Worm (Caenorhabditis elegans) whole organism, late embryonic: ENCODE data around the gene C55A6.1.

Experiments used
- F13H6.1 ChIP-seq: sonication (generic microtip); optimal IDR thresholded peaks from 2 replicates; lab custom pipeline; 2016; ENCODE audit warnings: missing genetic modification characterization, missing compliant biosample characterization
- ama-1 ChIP-seq: fragments of 150-350 bp; optimal IDR thresholded peaks from 2 replicates; lab custom pipeline; 2014
- dmd-4 ChIP-seq: sonication (generic microtip); optimal IDR thresholded peaks from 2 replicates; lab custom pipeline; 2016; ENCODE audit warnings: borderline replicate concordance, missing genetic modification characterization, missing compliant biosample characterization
- eyg-1 ChIP-seq: sonication (generic microtip); optimal IDR thresholded peaks from 2 replicates; lab custom pipeline; 2016; ENCODE audit warnings: missing genotype, missing genetic modification characterization, missing compliant biosample characterization
- nhr-232 ChIP-seq: sonication (generic microtip); optimal IDR thresholded peaks from 2 replicates; lab custom pipeline; 2016; ENCODE audit warnings: missing genetic modification characterization, missing compliant biosample characterization
- pag-3 ChIP-seq: sonication (generic microtip); optimal IDR thresholded peaks from 2 replicates; lab custom pipeline; 2016; ENCODE audit warnings: missing compliant biosample characterization, missing genetic modification characterization, borderline replicate concordance
- pha-4 ChIP-seq: fragments of 150-350 bp; optimal IDR thresholded peaks from 2 replicates; lab custom pipeline; 2018; ENCODE audit warnings: missing biosample characterization, missing genetic modification reagents, missing genetic modification characterization
- pqm-1 ChIP-seq: sonication (generic microtip); optimal IDR thresholded peaks from 2 replicates; lab custom pipeline; 2016; ENCODE audit warnings: missing genetic modification characterization, missing compliant biosample characterization
- unc-3 ChIP-seq, 2 experiments: fragments of 200-800 bp in 1 of 2; sonication (Bioruptor generic) in 1 of 2; sonication (generic microtip) in 1 of 2; conservative IDR thresholded peaks in 1 of 2; optimal IDR thresholded peaks in 1 of 2; 2 replicates each; pipeline versions ENCODE4 v1.3.6 to Lab custom; 2016 to 2022; ENCODE audit warnings: missing compliant biosample characterization in 2 of 2, missing genetic modification characterization in 2 of 2, missing genetic modification reagents in 1 of 2
- unc-55 ChIP-seq: sonication (generic microtip); optimal IDR thresholded peaks from 2 replicates; lab custom pipeline; 2017; ENCODE audit warnings: missing biosample characterization, missing genetic modification reagents, missing genetic modification characterization

DNA sequence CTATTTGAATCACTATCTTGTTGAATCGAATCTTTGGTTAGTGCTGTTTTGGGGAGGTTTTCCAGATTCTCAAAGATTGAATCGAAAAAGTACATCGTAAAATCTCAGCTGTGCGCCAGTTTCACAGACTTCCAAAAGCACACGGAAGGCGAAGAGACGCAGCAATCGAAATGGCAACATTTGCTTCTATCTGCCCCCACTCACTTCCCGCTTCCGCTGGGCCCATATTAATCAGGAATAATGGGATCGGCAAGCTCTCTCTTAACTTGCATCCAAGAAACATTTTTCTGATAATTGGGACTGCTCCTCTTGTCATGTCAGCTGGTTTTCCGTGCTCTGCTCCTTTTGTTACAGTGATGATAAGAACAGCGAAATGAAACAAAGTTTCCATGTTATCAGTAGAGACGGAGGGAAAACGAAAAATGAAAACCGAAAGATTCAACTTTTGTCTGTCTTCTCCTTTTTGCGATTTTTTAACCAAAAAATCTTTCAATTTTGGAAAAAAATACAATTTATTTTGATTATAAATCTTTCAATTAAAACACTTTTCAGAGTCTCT is 30.8 kb upstream of the C55A6.1 start:
- TF ChIP-seq pqm-1 (no peak), ama-1 (lab: Kevin White, UChicago) (no peak), eyg-1 (no peak), dmd-4 (tag; lab: Kevin White, UChicago) (no peak), pag-3 (tag; lab: Kevin White, UChicago) (no peak), pha-4 (no peak), F13H6.1 (tag; lab: Kevin White, UChicago) (no peak), unc-55 (no peak), nhr-232 (tag; lab: Kevin White, UChicago) (no peak), unc-3 (GFP tag; conservative IDR thresholded peaks at IDR 0.05; lab: Robert Waterston, UW) (no peak), unc-3 (tag; optimal IDR thresholded peaks at IDR 0.05; lab: Kevin White, UChicago) (no peak)
